Fruit fly (Drosophila melanogaster) whole organism, embryonic: ENCODE results near the gene Mrp5.

Source experiments
- BEAF-32 ChIP-seq: fragments of 200-800 bp; sonication (Bioruptor generic); optimal IDR thresholded peaks from 3 replicates; lab custom pipeline; 2017; ENCODE audit warnings: missing biosample characterization, missing genetic modification characterization, mild to moderate bottlenecking, moderate library complexity, missing genetic modification reagents
- CG10267 ChIP-seq: fragments of 200-800 bp; sonication (Bioruptor generic); optimal IDR thresholded peaks from 2 replicates; lab custom pipeline; 2018; ENCODE audit warnings: missing biosample characterization, mild to moderate bottlenecking, missing genetic modification characterization, moderate library complexity
- CG11456 ChIP-seq: fragments of 200-800 bp; sonication (Bioruptor generic); IDR thresholded peaks from 3 replicates; pipeline ENCODE4 v1.3.6; 2022; ENCODE audit warnings: missing biosample characterization, missing genetic modification characterization
- CG15011 ChIP-seq: fragments of 200-800 bp; sonication (Bioruptor generic); optimal IDR thresholded peaks from 3 replicates; lab custom pipeline; 2018; ENCODE audit warnings: missing biosample characterization, mild to moderate bottlenecking, missing genetic modification characterization
- CG15696 ChIP-seq: fragments of 200-800 bp; sonication (Bioruptor generic); optimal IDR thresholded peaks from 2 replicates; lab custom pipeline; 2019; ENCODE audit warnings: missing biosample characterization, mild to moderate bottlenecking, missing genetic modification characterization, moderate library complexity
- CG1647 ChIP-seq: fragments of 200-800 bp; sonication (Bioruptor generic); optimal IDR thresholded peaks from 3 replicates; lab custom pipeline; 2016; ENCODE audit warnings: missing biosample characterization, missing genetic modification characterization
- CG17568 ChIP-seq: fragments of 200-800 bp; sonication (Bioruptor generic); optimal IDR thresholded peaks from 2 replicates; lab custom pipeline; 2018; ENCODE audit warnings: missing biosample characterization, mild to moderate bottlenecking, missing genetic modification characterization, moderate library complexity
- CG18011 ChIP-seq: fragments of 200-800 bp; sonication (Bioruptor generic); optimal IDR thresholded peaks from 2 replicates; lab custom pipeline; 2017; ENCODE audit warnings: missing biosample characterization, missing genetic modification characterization, mild to moderate bottlenecking, moderate library complexity, missing genotype
- CG2129 ChIP-seq: fragments of 200-800 bp; sonication (Bioruptor generic); IDR thresholded peaks from 2 replicates; pipeline ENCODE4 v1.3.6; 2022; ENCODE audit warnings: missing biosample characterization, missing genetic modification characterization; ENCODE audit not compliant: partially characterized antibody
- CG31365 ChIP-seq: fragments of 200-800 bp; sonication (Bioruptor generic); optimal IDR thresholded peaks from 2 replicates; lab custom pipeline; 2018; ENCODE audit warnings: missing biosample characterization, mild to moderate bottlenecking, missing genetic modification characterization
- CG8388 ChIP-seq: fragments of 200-800 bp; sonication (Bioruptor generic); optimal IDR thresholded peaks from 2 replicates; lab custom pipeline; 2019; ENCODE audit warnings: missing biosample characterization, mild to moderate bottlenecking, missing genetic modification characterization, moderate library complexity
- D19A ChIP-seq: fragments of 200-800 bp; optimal IDR thresholded peaks from 3 replicates; lab custom pipeline; 2019; ENCODE audit warnings: missing biosample characterization, mild to moderate bottlenecking, missing genetic modification characterization, moderate library complexity
- ERR ChIP-seq: fragments of 200-800 bp; sonication (Bioruptor generic); optimal IDR thresholded peaks from 2 replicates; lab custom pipeline; 2016; ENCODE audit warnings: missing biosample characterization, missing genetic modification characterization
- Fer1 ChIP-seq: fragments of 200-800 bp; sonication (Bioruptor generic); optimal IDR thresholded peaks from 2 replicates; lab custom pipeline; 2017; ENCODE audit warnings: missing biosample characterization, mild to moderate bottlenecking, missing genetic modification characterization
- GATAe ChIP-seq: fragments of 200-800 bp; sonication (Bioruptor generic); conservative IDR thresholded peaks from 2 replicates; pipeline ENCODE4 v1.3.6; 2022; ENCODE audit warnings: missing biosample characterization, missing genetic modification characterization
- HLH3B ChIP-seq: fragments of 200-800 bp; sonication (Bioruptor generic); IDR thresholded peaks from 2 replicates; pipeline ENCODE4 v1.3.6; 2022; ENCODE audit warnings: missing biosample characterization, missing genetic modification characterization
- HmgD ChIP-seq: fragments of 200-800 bp; sonication (Bioruptor generic); optimal IDR thresholded peaks from 3 replicates; lab custom pipeline; 2016; ENCODE audit warnings: missing biosample characterization, missing genetic modification characterization
- HmgZ ChIP-seq: fragments of 200-800 bp; sonication (Bioruptor generic); optimal IDR thresholded peaks from 2 replicates; lab custom pipeline; 2018; ENCODE audit warnings: missing biosample characterization, mild to moderate bottlenecking, missing genetic modification characterization
- MESR4 ChIP-seq: fragments of 200-800 bp; sonication (Bioruptor generic); optimal IDR thresholded peaks from 2 replicates; lab custom pipeline; 2018; ENCODE audit warnings: missing biosample characterization, mild to moderate bottlenecking, missing genetic modification characterization, moderate library complexity
- Mes4 ChIP-seq: fragments of 200-800 bp; sonication (Bioruptor generic); optimal IDR thresholded peaks from 2 replicates; lab custom pipeline; 2016; ENCODE audit warnings: missing biosample characterization, missing genetic modification characterization
- Opbp ChIP-seq: fragments of 200-800 bp; sonication (Bioruptor generic); IDR thresholded peaks from 3 replicates; pipeline ENCODE4 v1.3.6; 2022; ENCODE audit warnings: missing biosample characterization, missing genetic modification characterization; ENCODE audit not compliant: partially characterized antibody
- Poxn ChIP-seq: fragments of 200-800 bp; sonication (Bioruptor generic); IDR thresholded peaks from 2 replicates; pipeline ENCODE4 v1.3.6; 2022; ENCODE audit warnings: missing biosample characterization, missing genetic modification characterization
- Rx ChIP-seq: fragments of 200-800 bp; sonication (Bioruptor generic); IDR thresholded peaks from 2 replicates; pipeline ENCODE4 v1.3.6; 2022; ENCODE audit warnings: missing biosample characterization, missing genetic modification characterization
- Scr ChIP-seq: fragments of 200-800 bp; sonication (Bioruptor generic); IDR thresholded peaks from 2 replicates; pipeline ENCODE4 v1.3.6; 2022; ENCODE audit warnings: missing biosample characterization, missing genetic modification characterization; ENCODE audit not compliant: partially characterized antibody
- Sox100B ChIP-seq: fragments of 200-800 bp; sonication (Bioruptor generic); optimal IDR thresholded peaks from 3 replicates; lab custom pipeline; 2018; ENCODE audit warnings: missing biosample characterization, mild to moderate bottlenecking, missing genetic modification characterization
- Spps ChIP-seq: fragments of 200-800 bp; sonication (Bioruptor generic); optimal IDR thresholded peaks from 2 replicates; lab custom pipeline; 2018; ENCODE audit warnings: missing biosample characterization, mild to moderate bottlenecking, missing genetic modification characterization
- Trl ChIP-seq, 3 experiments: fragments of >200 bp in 2 of 3; fragments of 200-800 bp in 1 of 3; sonication (Bioruptor generic) in 1 of 3; optimal IDR thresholded peaks; 2 replicates in 1 of 3; 3 replicates in 2 of 3; lab custom pipeline; 2016 to 2017; ENCODE audit warnings: missing biosample characterization in 1 of 3, missing genetic modification characterization in 1 of 3
- ara ChIP-seq: fragments of 200-800 bp; sonication (Bioruptor generic); IDR thresholded peaks from 2 replicates; pipeline ENCODE4 v1.3.6; 2022; ENCODE audit warnings: missing biosample characterization, missing genetic modification characterization
- bigmax ChIP-seq: fragments of 200-800 bp; sonication (Bioruptor generic); optimal IDR thresholded peaks from 2 replicates; lab custom pipeline; 2018; ENCODE audit warnings: missing biosample characterization, mild to moderate bottlenecking, missing genetic modification characterization
- cad ChIP-seq: fragments of >200 bp; optimal IDR thresholded peaks from 2 replicates; lab custom pipeline; 2017; ENCODE audit warnings: missing biosample characterization, missing genetic modification characterization
- dpn ChIP-seq, 2 experiments: fragments of 200-800 bp; sonication (Bioruptor generic); optimal IDR thresholded peaks; 3 replicates each; lab custom pipeline; 2016; ENCODE audit warnings: missing biosample characterization in 2 of 2, missing genetic modification characterization in 2 of 2
- dysf ChIP-seq: fragments of 200-800 bp; sonication (Bioruptor generic); IDR thresholded peaks from 3 replicates; pipeline ENCODE4 v1.3.6; 2022; ENCODE audit warnings: missing biosample characterization, missing genetic modification characterization
- en ChIP-seq: fragments of 200-800 bp; sonication (Bioruptor generic); optimal IDR thresholded peaks from 2 replicates; lab custom pipeline; 2016; ENCODE audit warnings: missing biosample characterization, missing genetic modification characterization
- gce ChIP-seq: fragments of 200-800 bp; sonication (Bioruptor generic); IDR thresholded peaks from 3 replicates; pipeline ENCODE4 v1.3.6; 2022; ENCODE audit warnings: missing biosample characterization, missing genetic modification characterization
- gfzf ChIP-seq: fragments of 200-800 bp; sonication (Bioruptor generic); optimal IDR thresholded peaks from 2 replicates; lab custom pipeline; 2016; ENCODE audit warnings: missing biosample characterization, mild to moderate bottlenecking, missing genetic modification characterization, moderate library complexity
- ken ChIP-seq: fragments of 200-800 bp; sonication (Bioruptor generic); IDR thresholded peaks from 3 replicates; pipeline ENCODE4 v1.3.6; 2022; ENCODE audit warnings: missing biosample characterization, missing genetic modification characterization
- lbe ChIP-seq: fragments of 200-800 bp; sonication (Bioruptor generic); optimal IDR thresholded peaks from 2 replicates; lab custom pipeline; 2016; ENCODE audit warnings: missing biosample characterization, mild to moderate bottlenecking, missing genetic modification characterization
- mld ChIP-seq: fragments of 200-800 bp; sonication (Bioruptor generic); IDR thresholded peaks from 3 replicates; pipeline ENCODE4 v1.3.6; 2022; ENCODE audit warnings: missing biosample characterization, missing genetic modification characterization; ENCODE audit not compliant: partially characterized antibody
- oc ChIP-seq: fragments of 200-800 bp; sonication (Bioruptor generic); optimal IDR thresholded peaks from 2 replicates; lab custom pipeline; 2018; ENCODE audit warnings: missing biosample characterization, mild to moderate bottlenecking, missing genetic modification characterization, moderate library complexity
- psq ChIP-seq: fragments of 200-800 bp; sonication (Bioruptor generic); optimal IDR thresholded peaks from 2 replicates; lab custom pipeline; 2017; ENCODE audit warnings: missing biosample characterization, missing genetic modification characterization
- sd ChIP-seq: fragments of 200-800 bp; sonication (Bioruptor generic); optimal IDR thresholded peaks from 3 replicates; lab custom pipeline; 2018; ENCODE audit warnings: missing biosample characterization, mild to moderate bottlenecking, missing genetic modification characterization, moderate library complexity
- ssp ChIP-seq: fragments of 200-800 bp; sonication (Bioruptor generic); IDR thresholded peaks from 2 replicates; pipeline ENCODE4 v1.3.6; 2022; ENCODE audit warnings: missing biosample characterization, missing genetic modification characterization
- sug ChIP-seq: fragments of 200-800 bp; optimal IDR thresholded peaks from 2 replicates; lab custom pipeline; 2019; ENCODE audit warnings: missing biosample characterization, mild to moderate bottlenecking, missing genetic modification characterization, moderate library complexity
- tx ChIP-seq: fragments of 200-800 bp; sonication (Bioruptor generic); optimal IDR thresholded peaks from 2 replicates; lab custom pipeline; 2016; ENCODE audit warnings: missing biosample characterization, missing genetic modification characterization
- vnd ChIP-seq: fragments of 200-800 bp; sonication (Bioruptor generic); IDR thresholded peaks from 3 replicates; pipeline ENCODE4 v1.3.6; 2022; ENCODE audit warnings: missing biosample characterization, missing genetic modification characterization; ENCODE audit not compliant: partially characterized antibody
- zf30C ChIP-seq: fragments of 200-800 bp; sonication (Bioruptor generic); optimal IDR thresholded peaks from 3 replicates; lab custom pipeline; 2018; ENCODE audit warnings: missing biosample characterization, mild to moderate bottlenecking, missing genetic modification characterization

Gene Mrp5

dm6 chr3R:19904865-19905373 is 29.4 kb upstream of the Mrp5 start, which contains the start of the genes Surf6 and RhoGAP92B (continued):
- TF ChIP-seq Spps (tag; lab: Kevin White, UChicago) (peak; percentile 4), MESR4 (GFP tag; lab: Kevin White, UChicago) (peak; percentile 100), Opbp (GFP tag; lab: Robert Waterston, UW) (no peak; the same call in 2 of the 3 replicates), lbe (GFP tag; lab: Kevin White, UChicago) (peak; percentile 17), Sox100B (peak; percentile 67), ara (GFP tag; lab: Robert Waterston, UW) (peak; percentile 45; the same call in 1 of the 2 replicates), tx (GFP tag; lab: Kevin White, UChicago) (peak; percentile 19), CG18011 (peak; percentile 28), Trl (optimal IDR thresholded peaks at IDR 0.05; lab: Kevin White, UChicago) (no peak), Trl (GFP tag; optimal IDR thresholded peaks at IDR 0.05; lab: Kevin White, UChicago) (peak; percentile 77), CG1647 (GFP tag; lab: Kevin White, UChicago) (peak; percentile 35), CG15696 (tag; lab: Kevin White, UChicago) (peak; percentile 47), CG10267 (tag; lab: Kevin White, UChicago) (peak; percentile 77), dysf (GFP tag; lab: Robert Waterston, UW) (0 out of 3 replicates have a peak, but pooled peaks have one; percentile 42), BEAF-32 (GFP tag; lab: Kevin White, UChicago) (peak; percentile 60), ERR (GFP tag; lab: Kevin White, UChicago) (peak; percentile 38), oc (tag; lab: Kevin White, UChicago) (no peak), CG8388 (GFP tag; lab: Kevin White, UChicago) (no peak), gce (GFP tag; lab: Robert Waterston, UW) (no peak)

- no peak for TF ChIP-seq Mes4 (GFP tag; lab: Kevin White, UChicago)
- TF ChIP-seq HmgZ (tag; lab: Kevin White, UChicago): peak; percentile 77
- no peak for TF ChIP-seq HLH3B
- no peak for TF ChIP-seq zf30C
- no peak for TF ChIP-seq Poxn (GFP tag; lab: Robert Waterston, UW)
- no peak for TF ChIP-seq psq (GFP tag; lab: Kevin White, UChicago)
- TF ChIP-seq en (GFP tag; lab: Kevin White, UChicago): no peak
- TF ChIP-seq cad (GFP tag; lab: Kevin White, UChicago): no peak
- no peak for TF ChIP-seq Rx (GFP tag; lab: Robert Waterston, UW)
- TF ChIP-seq sug (tag; lab: Kevin White, UChicago): peak; percentile 42
- TF ChIP-seq dpn (GFP tag; optimal IDR thresholded peaks at IDR 0.05; lab: Kevin White, UChicago): no peak
- no peak for TF ChIP-seq CG11456 (GFP tag; lab: Robert Waterston, UW)
- 0 out of 2 replicates have a peak, but pooled peaks have one; percentile 23 for TF ChIP-seq CG2129 (GFP tag; lab: Robert Waterston, UW)
- TF ChIP-seq vnd (GFP tag; lab: Robert Waterston, UW): peak; percentile 66
- TF ChIP-seq ssp (GFP tag; lab: Robert Waterston, UW): no peak
- no peak for TF ChIP-seq CG17568 (GFP tag; lab: Kevin White, UChicago)
- no peak for TF ChIP-seq CG15011 (GFP tag; lab: Kevin White, UChicago)
- TF ChIP-seq Fer1: peak; percentile 27
- TF ChIP-seq CG31365 (tag; lab: Kevin White, UChicago): peak; percentile 7
- TF ChIP-seq sd: peak; percentile 24
- peak; percentile 42 for TF ChIP-seq gfzf (GFP tag; lab: Kevin White, UChicago)
- no peak for TF ChIP-seq bigmax (GFP tag; lab: Kevin White, UChicago)
- TF ChIP-seq ken (GFP tag; lab: Robert Waterston, UW): peak; percentile 26; the same call in 1 of the 3 replicates
- TF ChIP-seq Scr (GFP tag; lab: Robert Waterston, UW): peak; percentile 69
- peak; percentile 73; the same call in 2 of the 3 replicates for TF ChIP-seq mld (GFP tag; lab: Robert Waterston, UW)
- no peak for TF ChIP-seq HmgD
- TF ChIP-seq D19A (tag; lab: Kevin White, UChicago): no peak
- TF ChIP-seq GATAe: no peak
These were observed 27.7 kb upstream of the Mrp5 start, which contains the start of gene ClpX for dm6 chr3R:19902926-19903739. TSS of gene ClpX (minus strand) at chr3R:19903689.
